Worm (Caenorhabditis elegans): ENCODE measurements around the gene DH11.5.

DNA sequence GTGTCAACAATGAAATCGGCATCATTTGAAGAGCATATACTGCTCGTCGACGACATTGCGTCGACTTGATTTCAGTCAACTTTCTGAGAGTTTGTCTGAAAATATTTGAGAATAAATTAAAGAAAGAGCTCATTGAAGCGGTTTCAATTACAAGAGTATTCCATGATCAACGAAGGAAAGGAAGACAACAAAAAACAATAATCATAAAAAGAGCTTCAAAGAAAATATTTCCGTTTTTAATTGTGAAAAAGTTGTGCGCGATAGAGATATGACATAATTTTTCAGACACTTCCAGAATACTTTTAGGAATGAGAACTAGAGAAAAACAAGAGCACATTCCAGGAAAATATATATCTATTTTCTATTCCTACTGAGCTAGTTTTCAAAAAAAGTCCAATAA is 47.8 kb upstream of the DH11.5 start, which contains the start of gene spv-1:
- no peak for TF ChIP-seq flt-1 (GFP tag; IDR thresholded peaks at IDR 0.05)
- no peak for TF ChIP-seq sea-1 (GFP tag; conservative IDR thresholded peaks at IDR 0.05)
- no peak for TF ChIP-seq pes-1 (GFP tag; IDR thresholded peaks at IDR 0.05)
- no peak for TF ChIP-seq hmbx-1 (tag; optimal IDR thresholded peaks at IDR 0.05)
- no peak for TF ChIP-seq ceh-36 (tag; optimal IDR thresholded peaks at IDR 0.05)
- no peak for TF ChIP-seq ama-1 (optimal IDR thresholded peaks at IDR 0.05)
- no peak for TF ChIP-seq hnd-1 (tag; optimal IDR thresholded peaks at IDR 0.05)
- no peak for TF ChIP-seq aly-1 (tag; optimal IDR thresholded peaks at IDR 0.05)
- TF ChIP-seq hmg-4 (GFP tag; optimal IDR thresholded peaks at IDR 0.05), result no peak
- TF ChIP-seq F13C5.2 (tag; optimal IDR thresholded peaks at IDR 0.05), result no peak
- no peak for TF ChIP-seq ets-7 (tag; optimal IDR thresholded peaks at IDR 0.05)
- TF ChIP-seq tbx-11 (GFP tag; IDR thresholded peaks at IDR 0.05), result no peak
- TF ChIP-seq scrt-1 (GFP tag; IDR thresholded peaks at IDR 0.05), result no peak

Measured in whole organism, early embryonic.